Worm (Caenorhabditis elegans) whole organism, L4/young adult: ENCODE results near the gene EGAP5.1.

Source experiments
- W03F9.2 ChIP-seq: fragments of 150-350 bp; optimal IDR thresholded peaks from 2 replicates; lab custom pipeline; 2014; ENCODE audit warnings: missing biosample characterization, missing genetic modification characterization
- dao-5 ChIP-seq: sonication (generic microtip); optimal IDR thresholded peaks from 2 replicates; lab custom pipeline; 2016; ENCODE audit warnings: missing genotype, missing genetic modification characterization, moderate library complexity, missing compliant biosample characterization
- him-1 ChIP-seq: sonication (generic microtip); optimal IDR thresholded peaks from 2 replicates; lab custom pipeline; 2016; ENCODE audit warnings: missing genotype, missing genetic modification reagents, missing genetic modification characterization, missing compliant biosample characterization

ce11 chrX:5179874-5180273 lies 17.0 kb downstream of the EGAP5.1 start, which contains the start of gene sru-48:
- TF ChIP-seq dao-5 (no peak), W03F9.2 (tag; lab: Kevin White, UChicago) (no peak), him-1 (tag; lab: Kevin White, UChicago) (no peak)
